Fruit fly (Drosophila melanogaster) whole organism: Measurements from ENCODE around the gene CG14629.

Experiments used
- CG8478 ChIP-seq: fragments of >200 bp; optimal IDR thresholded peaks from 2 replicates; lab custom pipeline; 2018; ENCODE audit warnings: inconsistent platforms
- Dll ChIP-seq: fragments of >200 bp; optimal IDR thresholded peaks from 2 replicates; lab custom pipeline; 2017
- EcR ChIP-seq, 2 experiments: fragments of >200 bp; optimal IDR thresholded peaks; 2 replicates each; lab custom pipeline; 2017; ENCODE audit warnings: missing biosample characterization in 2 of 2, missing genetic modification characterization in 2 of 2, missing genetic modification reagents in 2 of 2
- pan ChIP-seq: fragments of >200 bp; optimal IDR thresholded peaks from 2 replicates; lab custom pipeline; 2017
- psq ChIP-seq: fragments of >200 bp; optimal IDR thresholded peaks from 2 replicates; lab custom pipeline; 2017
- usp ChIP-seq: fragments of >200 bp; optimal IDR thresholded peaks from 2 replicates; lab custom pipeline; 2017; ENCODE audit warnings: missing biosample characterization, missing genetic modification characterization, mixed read lengths

Gene CG14629

DNA sequence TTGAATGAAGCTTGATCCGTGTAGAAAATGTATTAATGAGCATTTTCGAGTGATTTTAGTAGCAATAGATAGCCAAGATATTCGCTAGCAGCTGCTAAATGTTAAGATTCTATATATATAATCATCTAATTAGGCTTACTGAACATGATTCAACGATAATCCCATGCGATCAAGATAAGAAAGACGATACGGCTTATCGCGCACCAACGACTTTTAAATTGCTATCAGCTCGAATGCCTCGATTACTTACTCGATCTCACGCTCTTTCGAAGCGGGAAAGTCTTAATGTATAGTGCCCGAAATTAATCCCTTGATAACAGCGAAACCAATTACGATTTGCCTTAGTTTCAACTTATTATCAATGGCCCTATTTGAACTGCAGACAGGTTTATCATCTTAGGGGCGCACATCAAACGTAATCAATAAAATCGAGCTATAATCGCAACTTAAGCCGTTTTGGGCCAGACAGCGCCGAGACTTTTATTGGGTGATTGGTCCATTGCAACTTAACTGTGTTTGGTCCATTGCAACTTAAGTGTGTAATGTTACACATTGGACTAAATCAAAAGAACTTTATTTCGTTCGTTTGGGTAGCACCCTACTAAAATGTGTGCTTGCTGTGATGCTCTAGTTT is 591 bp upstream of the CG14629 start:
- TF ChIP-seq pan (lab: Kevin White, UChicago) (no peak), usp (no peak), EcR (GFP tag; optimal IDR thresholded peaks at IDR 0.05; lab: Kevin White, UChicago) (no peak), psq (lab: Kevin White, UChicago) (no peak), Dll (lab: Kevin White, UChicago) (no peak), CG8478 (lab: Kevin White, UChicago) (no peak)

DNA sequence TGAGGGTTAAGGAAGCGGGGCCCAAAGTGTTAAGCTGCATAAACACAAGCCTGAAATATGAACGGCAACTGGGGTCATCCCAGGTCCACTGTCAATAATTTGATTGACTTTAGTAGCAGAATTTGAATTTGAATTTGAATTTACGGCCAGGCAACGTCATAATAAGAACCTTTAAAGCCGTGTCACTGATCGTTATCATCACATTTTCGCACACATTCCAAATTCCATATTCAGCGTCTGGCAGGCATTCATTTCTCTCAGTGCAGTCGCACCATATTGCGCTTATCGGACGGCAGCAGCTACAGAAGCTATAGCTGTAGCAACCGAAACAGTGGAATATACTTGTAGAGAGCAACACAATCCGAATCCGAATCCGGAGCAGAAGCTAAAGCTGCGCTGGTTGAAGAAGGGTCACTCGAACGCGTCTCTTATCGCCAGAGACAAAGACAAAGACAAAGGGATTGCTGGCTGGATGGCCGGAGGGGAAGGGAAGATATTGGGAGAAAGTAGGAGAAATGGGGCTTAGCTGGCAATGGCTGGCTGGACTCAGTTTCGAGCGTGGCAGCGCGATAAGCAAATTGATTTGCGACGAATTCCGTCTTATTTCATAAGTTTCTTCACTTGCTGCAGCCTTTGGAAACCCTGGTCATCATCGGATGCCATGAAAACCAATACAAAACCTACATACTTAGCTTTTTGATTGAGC is 1.5 kb downstream of the CG14629 start:
- no peak for TF ChIP-seq psq (lab: Kevin White, UChicago)
- TF ChIP-seq CG8478 (lab: Kevin White, UChicago), result no peak
- TF ChIP-seq pan (lab: Kevin White, UChicago), result no peak
- no peak for TF ChIP-seq EcR (GFP tag; optimal IDR thresholded peaks at IDR 0.05; lab: Kevin White, UChicago)
- TF ChIP-seq Dll (lab: Kevin White, UChicago), result no peak
- TF ChIP-seq usp, result no peak

DNA sequence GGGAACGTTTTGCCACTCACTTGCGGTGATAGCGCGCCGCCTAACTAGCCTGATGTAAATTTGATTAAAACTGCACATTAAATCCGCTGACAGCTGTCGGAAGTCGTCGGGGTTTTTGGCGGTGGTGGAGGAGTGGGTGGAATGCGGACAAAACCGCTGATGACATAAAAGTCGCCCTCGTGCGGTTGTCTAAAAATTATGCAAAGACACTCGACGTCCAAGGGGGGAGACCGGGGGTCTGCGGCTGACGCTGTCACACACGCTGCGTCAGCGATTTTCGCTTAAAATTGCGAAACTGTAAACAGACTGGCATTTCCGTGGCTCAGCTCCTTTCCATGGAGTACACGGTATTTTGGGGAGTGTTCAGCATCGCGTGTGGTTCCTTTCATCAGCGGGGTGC is 5.0 kb downstream of the CG14629 start:
- TF ChIP-seq usp (no peak), psq (lab: Kevin White, UChicago) (no peak), EcR (GFP tag; optimal IDR thresholded peaks at IDR 0.05; lab: Kevin White, UChicago) (no peak), Dll (lab: Kevin White, UChicago) (no peak), CG8478 (lab: Kevin White, UChicago) (no peak), pan (lab: Kevin White, UChicago) (no peak)

DNA sequence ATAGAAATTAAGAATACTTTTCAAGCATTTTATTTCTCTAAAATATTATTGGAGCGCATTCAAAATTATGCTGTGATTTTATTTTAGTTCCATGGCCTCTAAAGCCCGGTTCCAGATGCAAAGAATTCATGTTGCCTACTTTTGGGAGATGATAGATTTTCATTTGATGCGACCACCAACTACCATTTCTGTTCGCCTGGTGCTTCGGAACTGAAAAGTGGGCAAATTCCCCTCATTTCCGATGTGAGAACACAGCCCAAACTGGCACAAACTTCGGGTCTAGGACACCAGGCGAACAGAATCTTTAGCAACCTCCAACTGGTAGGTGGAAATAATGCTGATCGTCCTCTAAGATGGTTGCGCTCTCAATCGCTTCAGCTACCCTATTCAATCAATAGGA is 11.8 kb downstream of the CG14629 start:
- TF ChIP-seq CG8478 (lab: Kevin White, UChicago) (no peak), pan (lab: Kevin White, UChicago) (no peak), Dll (lab: Kevin White, UChicago) (no peak), usp (no peak), psq (lab: Kevin White, UChicago) (no peak), EcR (GFP tag; optimal IDR thresholded peaks at IDR 0.05; lab: Kevin White, UChicago) (no peak)

dm6 chrX:1080715-1081114 is 29.4 kb downstream of the CG14629 start:
- TF ChIP-seq CG8478 (lab: Kevin White, UChicago) (no peak), psq (lab: Kevin White, UChicago) (no peak), EcR (GFP tag; optimal IDR thresholded peaks at IDR 0.05; lab: Kevin White, UChicago) (no peak), Dll (lab: Kevin White, UChicago) (no peak), usp (no peak), pan (lab: Kevin White, UChicago) (no peak)

DNA sequence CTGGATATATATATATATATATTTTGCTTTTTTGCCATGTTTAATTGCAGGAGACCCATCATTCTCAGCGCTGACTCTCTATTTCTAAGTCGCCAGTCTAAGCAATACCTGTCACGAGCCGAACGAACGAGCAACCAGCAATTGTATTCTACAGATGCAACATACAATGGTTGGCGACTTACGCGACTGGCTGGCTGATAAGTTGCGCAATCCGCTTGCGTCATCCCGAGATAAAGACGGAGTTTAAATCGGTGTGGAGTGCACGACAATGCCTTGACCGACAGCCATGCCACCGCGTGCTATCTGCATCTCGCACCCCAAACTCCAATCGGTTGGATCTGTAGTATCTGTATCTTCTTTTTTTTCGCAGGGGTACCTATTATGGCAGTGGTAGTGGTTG is 31.1 kb downstream of the CG14629 start:
- TF ChIP-seq usp (no peak), Dll (lab: Kevin White, UChicago) (no peak), CG8478 (lab: Kevin White, UChicago) (no peak), EcR (GFP tag; optimal IDR thresholded peaks at IDR 0.05; lab: Kevin White, UChicago) (no peak), psq (lab: Kevin White, UChicago) (no peak), pan (lab: Kevin White, UChicago) (no peak)

- TF ChIP-seq EcR (GFP tag; optimal IDR thresholded peaks at IDR 0.05; lab: Kevin White, UChicago), result no peak
- TF ChIP-seq psq (lab: Kevin White, UChicago), result no peak
- TF ChIP-seq usp, result no peak
- no peak for TF ChIP-seq CG8478 (lab: Kevin White, UChicago)
- no peak for TF ChIP-seq pan (lab: Kevin White, UChicago)
- no peak for TF ChIP-seq Dll (lab: Kevin White, UChicago)
These were observed 31.8 kb downstream of the CG14629 start for dm6 chrX:1083123-1083522.

DNA sequence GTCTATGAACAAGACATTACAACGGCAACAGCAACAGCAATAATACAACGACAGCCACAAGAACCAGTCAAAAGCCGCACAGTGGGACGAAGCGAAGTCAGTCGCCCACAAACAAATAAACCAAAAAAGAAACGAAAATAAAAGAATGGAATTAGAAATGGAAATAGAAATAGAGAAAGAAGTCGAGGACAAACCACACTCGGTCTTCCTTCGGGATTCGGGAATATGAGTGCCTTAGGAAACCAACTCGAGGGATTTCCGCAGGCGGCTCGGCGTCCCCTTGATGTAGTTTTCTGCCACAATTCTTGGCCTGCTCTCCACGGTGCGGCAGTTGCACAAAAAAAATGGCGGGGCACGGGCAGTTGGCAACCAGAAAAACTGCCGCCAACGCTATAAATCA is 39.1 kb downstream of the CG14629 start:
- TF ChIP-seq Dll (lab: Kevin White, UChicago) (no peak), usp (no peak), EcR (GFP tag; optimal IDR thresholded peaks at IDR 0.05; lab: Kevin White, UChicago) (no peak), psq (lab: Kevin White, UChicago) (no peak), CG8478 (lab: Kevin White, UChicago) (no peak), pan (lab: Kevin White, UChicago) (no peak)

DNA sequence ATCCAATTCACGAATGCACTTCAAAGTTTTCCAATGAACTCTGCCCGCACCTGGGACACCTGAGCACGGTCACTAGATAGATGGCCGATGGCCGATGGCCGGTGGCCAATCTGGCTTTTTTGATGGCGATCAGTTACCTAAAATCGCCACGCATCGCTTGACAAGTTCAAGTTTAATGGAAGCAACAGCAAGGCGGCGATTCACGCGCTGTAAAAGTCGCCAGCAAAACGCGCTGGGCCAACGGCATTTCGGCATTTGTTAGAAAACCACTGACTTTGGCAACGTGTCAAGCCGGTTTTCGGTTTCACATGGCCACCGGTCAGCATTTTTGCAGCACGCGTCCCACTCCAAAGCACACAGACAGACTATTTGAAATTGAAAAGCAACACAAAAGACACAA is 43.0 kb downstream of the CG14629 start:
- TF ChIP-seq psq (lab: Kevin White, UChicago), result no peak
- TF ChIP-seq usp, result no peak
- TF ChIP-seq EcR (GFP tag; optimal IDR thresholded peaks at IDR 0.05; lab: Kevin White, UChicago), result no peak
- no peak for TF ChIP-seq pan (lab: Kevin White, UChicago)
- no peak for TF ChIP-seq CG8478 (lab: Kevin White, UChicago)

dm6 chrX:1099643-1100042 is 48.3 kb downstream of the CG14629 start:
- TF ChIP-seq EcR (GFP tag; optimal IDR thresholded peaks at IDR 0.05; lab: Kevin White, UChicago), result no peak
- no peak for TF ChIP-seq Dll (lab: Kevin White, UChicago)
- no peak for TF ChIP-seq CG8478 (lab: Kevin White, UChicago)
- TF ChIP-seq pan (lab: Kevin White, UChicago), result no peak
- TF ChIP-seq usp, result no peak
- no peak for TF ChIP-seq psq (lab: Kevin White, UChicago)
